Fruit fly (Drosophila melanogaster) whole organism, embryonic: Measurements from ENCODE around the gene PH4alphaPV.

Experiments
- Atf3 ChIP-seq: fragments of 200-800 bp; sonication (Bioruptor generic); optimal IDR thresholded peaks from 3 replicates; lab custom pipeline; 2016; ENCODE audit warnings: missing biosample characterization, missing genetic modification characterization
- Bgb ChIP-seq: fragments of 200-800 bp; sonication (Bioruptor generic); IDR thresholded peaks from 2 replicates; pipeline ENCODE4 v1.3.6; 2022; ENCODE audit warnings: missing biosample characterization, missing genetic modification characterization; ENCODE audit not compliant: partially characterized antibody
- BtbVII ChIP-seq: fragments of 200-800 bp; sonication (Bioruptor generic); optimal IDR thresholded peaks from 3 replicates; lab custom pipeline; 2017; ENCODE audit warnings: missing biosample characterization, mild to moderate bottlenecking, missing genetic modification characterization
- CG10462 ChIP-seq: fragments of 200-800 bp; sonication (Bioruptor generic); optimal IDR thresholded peaks from 2 replicates; lab custom pipeline; 2016; ENCODE audit warnings: missing biosample characterization, missing genetic modification characterization
- CG11093 ChIP-seq: fragments of 200-800 bp; sonication (Bioruptor generic); IDR thresholded peaks from 3 replicates; pipeline ENCODE4 v1.3.6; 2022; ENCODE audit warnings: missing biosample characterization, missing genetic modification characterization
- CG12219 ChIP-seq: fragments of 200-800 bp; sonication (Bioruptor generic); optimal IDR thresholded peaks from 3 replicates; lab custom pipeline; 2018; ENCODE audit warnings: missing biosample characterization, mild to moderate bottlenecking, missing genetic modification characterization
- CG12299 ChIP-seq: fragments of 200-800 bp; sonication (Bioruptor generic); optimal IDR thresholded peaks from 2 replicates; lab custom pipeline; 2018; ENCODE audit warnings: missing biosample characterization, mild to moderate bottlenecking, missing genetic modification characterization
- CG13287 ChIP-seq: fragments of 200-800 bp; sonication (Bioruptor generic); IDR thresholded peaks from 2 replicates; pipeline ENCODE4 v1.3.6; 2022; ENCODE audit warnings: missing biosample characterization, missing genetic modification characterization; ENCODE audit not compliant: partially characterized antibody
- CG14710 ChIP-seq: fragments of 200-800 bp; sonication (Bioruptor generic); optimal IDR thresholded peaks from 3 replicates; lab custom pipeline; 2019; ENCODE audit warnings: missing biosample characterization, mild to moderate bottlenecking, missing genetic modification characterization, moderate library complexity
- CG1529 ChIP-seq: fragments of 200-800 bp; sonication (Bioruptor generic); optimal IDR thresholded peaks from 3 replicates; lab custom pipeline; 2018; ENCODE audit warnings: missing biosample characterization, missing genetic modification characterization
- CG17829 ChIP-seq: fragments of 200-800 bp; optimal IDR thresholded peaks from 2 replicates; lab custom pipeline; 2019; ENCODE audit warnings: missing biosample characterization, mild to moderate bottlenecking, missing genetic modification characterization, moderate library complexity
- CG1832 ChIP-seq: fragments of 200-800 bp; sonication (Bioruptor generic); optimal IDR thresholded peaks from 2 replicates; lab custom pipeline; 2017; ENCODE audit warnings: missing biosample characterization, mild to moderate bottlenecking, missing genetic modification characterization, inconsistent platforms
- CG18619 ChIP-seq: fragments of 200-800 bp; sonication (Bioruptor generic); optimal IDR thresholded peaks from 3 replicates; lab custom pipeline; 2017; ENCODE audit warnings: missing biosample characterization, mild to moderate bottlenecking, missing genetic modification characterization
- CG30403 ChIP-seq: fragments of 200-800 bp; sonication (Bioruptor generic); optimal IDR thresholded peaks from 3 replicates; lab custom pipeline; 2016; ENCODE audit warnings: missing biosample characterization, missing genetic modification characterization
- CG34224 ChIP-seq: fragments of 200-800 bp; sonication (Bioruptor generic); IDR thresholded peaks from 3 replicates; pipeline ENCODE4 v1.3.6; 2022; ENCODE audit warnings: missing biosample characterization, missing genetic modification characterization; ENCODE audit not compliant: partially characterized antibody
- CG34376 ChIP-seq: fragments of 200-800 bp; sonication (Bioruptor generic); optimal IDR thresholded peaks from 2 replicates; lab custom pipeline; 2018; ENCODE audit warnings: missing biosample characterization, mild to moderate bottlenecking, missing genetic modification characterization
- CG3995 ChIP-seq: fragments of 200-800 bp; sonication (Bioruptor generic); optimal IDR thresholded peaks from 3 replicates; lab custom pipeline; 2016; ENCODE audit warnings: missing biosample characterization, missing genetic modification characterization
- CG4360 ChIP-seq: fragments of 200-800 bp; sonication (Bioruptor generic); IDR thresholded peaks from 2 replicates; pipeline ENCODE4 v1.3.6; 2022; ENCODE audit warnings: missing biosample characterization, missing genetic modification characterization
- CG7556 ChIP-seq: fragments of 200-800 bp; sonication (Bioruptor generic); optimal IDR thresholded peaks from 2 replicates; lab custom pipeline; 2017; ENCODE audit warnings: missing biosample characterization, mild to moderate bottlenecking, missing genetic modification characterization
- CG9727 ChIP-seq: fragments of 200-800 bp; sonication (Bioruptor generic); optimal IDR thresholded peaks from 3 replicates; lab custom pipeline; 2017; ENCODE audit warnings: missing biosample characterization, mild to moderate bottlenecking, missing genetic modification characterization
- Deaf1 ChIP-seq: fragments of 200-800 bp; optimal IDR thresholded peaks from 3 replicates; lab custom pipeline; 2019; ENCODE audit warnings: missing biosample characterization, mild to moderate bottlenecking, missing genetic modification characterization, moderate library complexity
- Gsc ChIP-seq: fragments of 200-800 bp; sonication (Bioruptor generic); IDR thresholded peaks from 2 replicates; pipeline ENCODE4 v1.3.6; 2022; ENCODE audit warnings: missing biosample characterization, missing genetic modification characterization
- Hey ChIP-seq: fragments of 200-800 bp; sonication (Bioruptor generic); optimal IDR thresholded peaks from 3 replicates; lab custom pipeline; 2018; ENCODE audit warnings: missing biosample characterization, mild to moderate bottlenecking, missing genetic modification characterization
- Lhr ChIP-seq: fragments of 200-800 bp; sonication (Bioruptor generic); optimal IDR thresholded peaks from 3 replicates; lab custom pipeline; 2017; ENCODE audit warnings: mild to moderate bottlenecking, missing biosample characterization, missing genetic modification reagents, missing genetic modification characterization
- Lpt ChIP-seq: fragments of >200 bp; optimal IDR thresholded peaks from 2 replicates; lab custom pipeline; 2018; ENCODE audit warnings: missing biosample characterization, missing genetic modification characterization
- MESR4 ChIP-seq: fragments of 200-800 bp; sonication (Bioruptor generic); optimal IDR thresholded peaks from 2 replicates; lab custom pipeline; 2018; ENCODE audit warnings: missing biosample characterization, mild to moderate bottlenecking, missing genetic modification characterization, moderate library complexity
- NFAT ChIP-seq: fragments of 200-800 bp; sonication (Bioruptor generic); IDR thresholded peaks from 2 replicates; pipeline ENCODE4 v1.3.6; 2022; ENCODE audit warnings: missing biosample characterization, missing genetic modification characterization
- Pdp1 ChIP-seq, 2 experiments: fragments of 200-800 bp; sonication (Bioruptor generic); optimal IDR thresholded peaks; 3 replicates each; lab custom pipeline; 2016; ENCODE audit warnings: missing biosample characterization in 2 of 2, missing genetic modification characterization in 2 of 2, mild to moderate bottlenecking in 1 of 2, moderate library complexity in 1 of 2
- Rfx ChIP-seq: fragments of 200-800 bp; sonication (Bioruptor generic); IDR thresholded peaks from 2 replicates; pipeline ENCODE4 v1.3.6; 2022; ENCODE audit warnings: missing biosample characterization, missing genetic modification characterization
- Sin3A ChIP-seq: fragments of >200 bp; optimal IDR thresholded peaks from 2 replicates; lab custom pipeline; 2018
- Vsx1 ChIP-seq: fragments of 200-800 bp; sonication (Bioruptor generic); optimal IDR thresholded peaks from 2 replicates; lab custom pipeline; 2017; ENCODE audit warnings: missing biosample characterization, mild to moderate bottlenecking, missing genetic modification characterization, missing genetic modification reagents
- amos ChIP-seq: fragments of 200-800 bp; sonication (Bioruptor generic); IDR thresholded peaks from 2 replicates; pipeline ENCODE4 v1.3.6; 2022; ENCODE audit warnings: missing biosample characterization, missing genetic modification characterization; ENCODE audit not compliant: partially characterized antibody
- bowl ChIP-seq: fragments of 200-800 bp; sonication (Bioruptor generic); IDR thresholded peaks from 2 replicates; pipeline ENCODE4 v1.3.6; 2022; ENCODE audit warnings: missing biosample characterization, missing genetic modification characterization
- cato ChIP-seq: fragments of 200-800 bp; sonication (Bioruptor generic); optimal IDR thresholded peaks from 2 replicates; lab custom pipeline; 2016; ENCODE audit warnings: missing biosample characterization, missing genetic modification characterization, borderline replicate concordance
- chinmo ChIP-seq: fragments of 200-800 bp; sonication (Bioruptor generic); IDR thresholded peaks from 4 replicates; pipeline ENCODE4 v1.3.6; 2022; ENCODE audit warnings: missing biosample characterization, missing genetic modification characterization; ENCODE audit not compliant: partially characterized antibody
- cwo ChIP-seq: fragments of 200-800 bp; sonication (Bioruptor generic); optimal IDR thresholded peaks from 3 replicates; lab custom pipeline; 2017; ENCODE audit warnings: missing biosample characterization, missing genetic modification characterization, mild to moderate bottlenecking, moderate library complexity, missing genetic modification reagents
- exex ChIP-seq: fragments of 200-800 bp; sonication (Bioruptor generic); optimal IDR thresholded peaks from 4 replicates; lab custom pipeline; 2018; ENCODE audit warnings: missing biosample characterization, mild to moderate bottlenecking, missing genetic modification characterization, moderate library complexity
- gfzf ChIP-seq: fragments of 200-800 bp; sonication (Bioruptor generic); optimal IDR thresholded peaks from 2 replicates; lab custom pipeline; 2016; ENCODE audit warnings: missing biosample characterization, mild to moderate bottlenecking, missing genetic modification characterization, moderate library complexity
- grn ChIP-seq: fragments of 200-800 bp; sonication (Bioruptor generic); optimal IDR thresholded peaks from 3 replicates; lab custom pipeline; 2017; ENCODE audit warnings: missing biosample characterization, missing genetic modification characterization
- gro ChIP-seq: fragments of 200-800 bp; sonication (Bioruptor generic); optimal IDR thresholded peaks from 2 replicates; lab custom pipeline; 2016; ENCODE audit warnings: missing biosample characterization, missing genetic modification characterization
- knrl ChIP-seq: fragments of 200-800 bp; sonication (Bioruptor generic); IDR thresholded peaks from 3 replicates; pipeline ENCODE4 v1.3.6; 2022; ENCODE audit warnings: missing biosample characterization, missing genetic modification characterization; ENCODE audit not compliant: partially characterized antibody
- mirr ChIP-seq: fragments of 200-800 bp; sonication (Bioruptor generic); optimal IDR thresholded peaks from 3 replicates; lab custom pipeline; 2018; ENCODE audit warnings: missing biosample characterization, mild to moderate bottlenecking, missing genetic modification characterization
- onecut ChIP-seq: fragments of 200-800 bp; sonication (Bioruptor generic); IDR thresholded peaks from 2 replicates; pipeline ENCODE4 v1.3.6; 2022; ENCODE audit warnings: missing biosample characterization, missing genetic modification characterization
- sens-2 ChIP-seq: fragments of 200-800 bp; sonication (Bioruptor generic); IDR thresholded peaks from 2 replicates; pipeline ENCODE4 v1.3.6; 2022; ENCODE audit warnings: missing biosample characterization, missing genetic modification characterization
- slou ChIP-seq: fragments of 200-800 bp; sonication (Bioruptor generic); optimal IDR thresholded peaks from 3 replicates; lab custom pipeline; 2016; ENCODE audit warnings: missing biosample characterization, missing genetic modification characterization
- slp2 ChIP-seq: fragments of 200-800 bp; sonication (Bioruptor generic); optimal IDR thresholded peaks from 2 replicates; lab custom pipeline; 2016; ENCODE audit warnings: missing biosample characterization, missing genetic modification characterization
- sna ChIP-seq: fragments of 200-800 bp; sonication (Bioruptor generic); IDR thresholded peaks from 2 replicates; pipeline ENCODE4 v1.3.6; 2022; ENCODE audit warnings: missing biosample characterization, missing genetic modification characterization; ENCODE audit not compliant: partially characterized antibody
- sr ChIP-seq: fragments of 200-800 bp; sonication (Bioruptor generic); IDR thresholded peaks from 3 replicates; pipeline ENCODE4 v1.3.6; 2022; ENCODE audit warnings: missing biosample characterization, missing genetic modification characterization
- sug ChIP-seq: fragments of 200-800 bp; optimal IDR thresholded peaks from 2 replicates; lab custom pipeline; 2019; ENCODE audit warnings: missing biosample characterization, mild to moderate bottlenecking, missing genetic modification characterization, moderate library complexity
- wek ChIP-seq: fragments of 200-800 bp; sonication (Bioruptor generic); optimal IDR thresholded peaks from 3 replicates; lab custom pipeline; 2018; ENCODE audit warnings: missing biosample characterization, mild to moderate bottlenecking, missing genetic modification characterization, moderate library complexity
- z ChIP-seq: fragments of 200-800 bp; sonication (Bioruptor generic); IDR thresholded peaks from 3 replicates; pipeline ENCODE4 v1.3.6; 2022; ENCODE audit warnings: missing biosample characterization, missing genetic modification characterization

Gene PH4alphaPV

DNA sequence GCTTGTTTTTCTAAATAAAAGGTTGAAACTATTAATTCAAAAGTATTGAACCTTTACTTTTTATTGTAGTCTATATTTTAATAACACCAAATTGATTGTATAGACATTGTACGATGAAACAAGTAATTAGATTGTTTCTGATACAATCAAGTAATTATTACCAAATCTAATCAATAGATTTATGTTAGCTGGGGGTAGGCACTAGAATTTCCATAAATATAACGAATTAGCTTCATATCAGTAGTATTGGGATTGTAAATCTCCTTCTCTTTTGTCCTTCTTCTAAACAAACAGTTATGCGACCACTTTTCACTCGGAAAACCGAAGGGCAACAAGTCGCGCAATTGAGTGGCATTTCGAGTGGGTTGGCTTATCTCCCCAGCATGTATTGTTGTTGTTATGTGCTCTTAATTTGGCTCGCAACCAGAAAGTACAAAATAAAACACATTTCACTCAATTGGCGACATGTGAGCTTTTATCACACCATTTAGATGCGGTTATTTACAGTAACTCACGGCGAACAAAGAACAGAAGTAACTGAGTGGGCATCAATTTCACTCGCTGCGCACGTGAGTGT, 48.9 kb downstream of the PH4alphaPV start:
- TF ChIP-seq gro (GFP tag; lab: Kevin White, UChicago) (no peak), Sin3A (lab: Kevin White, UChicago) (no peak), CG30403 (no peak), Gsc (no peak), CG4360 (GFP tag; lab: Robert Waterston, UW) (peak; percentile 81), z (peak; percentile 97), CG34224 (GFP tag; lab: Robert Waterston, UW) (0 out of 3 replicates have a peak, but pooled peaks have one; percentile 11), sr (GFP tag; lab: Robert Waterston, UW) (no peak), Hey (tag; lab: Kevin White, UChicago) (no peak), Atf3 (GFP tag; lab: Kevin White, UChicago) (no peak), onecut (GFP tag; lab: Robert Waterston, UW) (no peak), knrl (GFP tag; lab: Robert Waterston, UW) (no peak), mirr (GFP tag; lab: Kevin White, UChicago) (peak; percentile 50), Rfx (GFP tag; lab: Robert Waterston, UW) (no peak), chinmo (GFP tag; lab: Robert Waterston, UW) (0 out of 4 replicates have a peak, but pooled peaks have one; percentile 31), sug (tag; lab: Kevin White, UChicago) (peak; percentile 97), wek (no peak), CG1832 (GFP tag; lab: Kevin White, UChicago) (no peak), CG1529 (GFP tag; lab: Kevin White, UChicago) (no peak), Vsx1 (GFP tag; lab: Kevin White, UChicago) (peak; percentile 25), cwo (GFP tag; lab: Kevin White, UChicago) (peak; percentile 24), CG3995 (GFP tag; lab: Kevin White, UChicago) (peak; percentile 28), CG14710 (tag; lab: Kevin White, UChicago) (no peak), exex (tag; lab: Kevin White, UChicago) (peak; percentile 98), Pdp1 (GFP tag; optimal IDR thresholded peaks at IDR 0.05; lab: Kevin White, UChicago) (peak in 1 of 2 experiments; percentile 88), gfzf (GFP tag; lab: Kevin White, UChicago) (no peak), CG18619 (GFP tag; lab: Kevin White, UChicago) (no peak), CG13287 (GFP tag; lab: Robert Waterston, UW) (no peak), Deaf1 (peak; percentile 33), grn (GFP tag; lab: Kevin White, UChicago) (peak; percentile 12), Bgb (GFP tag; lab: Robert Waterston, UW) (peak; percentile 46; the same call in 1 of the 2 replicates), CG12299 (tag; lab: Kevin White, UChicago) (no peak), CG17829 (tag; lab: Kevin White, UChicago) (no peak), amos (GFP tag; lab: Robert Waterston, UW) (peak; percentile 29; the same call in 1 of the 2 replicates), CG9727 (GFP tag; lab: Kevin White, UChicago) (no peak), BtbVII (GFP tag; lab: Kevin White, UChicago) (no peak), CG34376 (peak; percentile 43)

DNA sequence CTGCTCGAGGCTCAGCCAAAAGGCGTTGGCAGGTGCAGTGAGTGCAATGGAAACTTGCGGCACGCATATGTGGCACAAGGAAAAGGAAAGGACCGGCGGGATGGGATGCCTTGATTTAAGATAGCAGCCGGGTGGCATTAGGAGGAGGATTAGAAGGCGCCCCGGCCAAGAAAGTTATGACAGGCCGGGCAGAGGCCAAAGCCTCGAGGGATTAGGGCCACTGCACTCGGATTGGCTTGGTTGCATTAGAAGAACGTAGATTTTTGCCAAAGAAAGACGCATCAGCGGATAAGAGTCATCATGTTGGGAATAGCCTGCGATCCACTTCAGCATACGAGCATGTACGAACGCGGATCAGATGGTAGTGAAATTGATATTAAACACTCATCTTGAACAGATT, 51.6 kb downstream of the PH4alphaPV start, which contains the start of gene CG31019:
CG31019 (plus strand) TSS at position 301 of the 400 bp plus-strand sequence.
- TF ChIP-seq bowl (GFP tag; lab: Robert Waterston, UW) (no peak), CG10462 (GFP tag; lab: Kevin White, UChicago) (no peak), CG7556 (no peak), cato (GFP tag; lab: Kevin White, UChicago) (no peak), MESR4 (GFP tag; lab: Kevin White, UChicago) (no peak), slp2 (no peak), sens-2 (GFP tag; lab: Robert Waterston, UW) (no peak), CG12219 (no peak), sna (GFP tag; lab: Robert Waterston, UW) (no peak), slou (no peak), CG11093 (GFP tag; lab: Robert Waterston, UW) (no peak), Lpt (GFP tag; lab: Kevin White, UChicago) (no peak), chinmo (GFP tag; lab: Robert Waterston, UW) (no peak), Lhr (GFP tag; lab: Kevin White, UChicago) (no peak), NFAT (no peak)
